Fruit fly (Drosophila melanogaster) whole organism, pupa: Measurements from ENCODE around the gene CG32645.

Experiments
- CG10348 ChIP-seq: fragments of 200-800 bp; sonication (Bioruptor generic); IDR thresholded peaks from 2 replicates; pipeline ENCODE4 v1.3.6; 2022; ENCODE audit warnings: missing biosample characterization, missing genetic modification characterization
- CG12605 ChIP-seq: fragments of 200-800 bp; sonication (Bioruptor generic); IDR thresholded peaks from 2 replicates; pipeline ENCODE4 v1.3.6; 2022; ENCODE audit warnings: missing biosample characterization, missing genetic modification characterization
- CG13204 ChIP-seq: fragments of 200-800 bp; sonication (Bioruptor generic); optimal IDR thresholded peaks from 2 replicates; lab custom pipeline; 2018; ENCODE audit warnings: missing biosample characterization, mild to moderate bottlenecking, missing genetic modification characterization, moderate library complexity
- CG14655 ChIP-seq: fragments of 200-800 bp; sonication (Bioruptor generic); optimal IDR thresholded peaks from 3 replicates; lab custom pipeline; 2017; ENCODE audit warnings: mild to moderate bottlenecking, missing biosample characterization, missing genetic modification reagents, missing genetic modification characterization
- CG15710 ChIP-seq: fragments of 200-800 bp; sonication (Bioruptor generic); optimal IDR thresholded peaks from 2 replicates; lab custom pipeline; 2018; ENCODE audit warnings: missing biosample characterization, mild to moderate bottlenecking, missing genetic modification characterization, moderate library complexity
- CG17806 ChIP-seq: fragments of 200-800 bp; sonication (Bioruptor generic); optimal IDR thresholded peaks from 2 replicates; lab custom pipeline; 2018; ENCODE audit warnings: missing biosample characterization, mild to moderate bottlenecking, missing genetic modification characterization, moderate library complexity
- CG32121 ChIP-seq: fragments of 200-800 bp; sonication (Bioruptor generic); IDR thresholded peaks from 2 replicates; pipeline ENCODE4 v1.3.6; 2022; ENCODE audit warnings: missing biosample characterization, missing genetic modification characterization
- CG34367 ChIP-seq: fragments of 200-800 bp; sonication (Bioruptor generic); optimal IDR thresholded peaks from 2 replicates; lab custom pipeline; 2018; ENCODE audit warnings: missing biosample characterization, mild to moderate bottlenecking, missing genetic modification characterization
- CG4496 ChIP-seq: fragments of 200-800 bp; sonication (Bioruptor generic); IDR thresholded peaks from 3 replicates; pipeline ENCODE4 v1.3.6; 2022; ENCODE audit warnings: missing biosample characterization, missing genetic modification characterization
- CG8159 ChIP-seq: fragments of 200-800 bp; sonication (Bioruptor generic); optimal IDR thresholded peaks from 3 replicates; lab custom pipeline; 2018; ENCODE audit warnings: missing biosample characterization, mild to moderate bottlenecking, missing genetic modification characterization, moderate library complexity
- CG8301 ChIP-seq: fragments of 200-800 bp; sonication (Bioruptor generic); optimal IDR thresholded peaks from 2 replicates; lab custom pipeline; 2018; ENCODE audit warnings: missing biosample characterization, mild to moderate bottlenecking, missing genetic modification characterization
- CG9948 ChIP-seq: fragments of 200-800 bp; sonication (Bioruptor generic); optimal IDR thresholded peaks from 2 replicates; lab custom pipeline; 2018; ENCODE audit warnings: missing biosample characterization, mild to moderate bottlenecking, missing genetic modification characterization, moderate library complexity
- D1 ChIP-seq: fragments of 200-800 bp; sonication (Bioruptor generic); optimal IDR thresholded peaks from 2 replicates; lab custom pipeline; 2018; ENCODE audit warnings: missing biosample characterization, mild to moderate bottlenecking, missing genetic modification characterization, moderate library complexity
- EcR ChIP-seq: fragments of 200-800 bp; sonication (Bioruptor generic); optimal IDR thresholded peaks from 3 replicates; lab custom pipeline; 2019; ENCODE audit warnings: missing biosample characterization, missing genetic modification characterization, mild to moderate bottlenecking, moderate library complexity, missing genetic modification reagents
- Ets98B ChIP-seq: fragments of 200-800 bp; sonication (Bioruptor generic); IDR thresholded peaks from 2 replicates; pipeline ENCODE4 v1.3.6; 2022; ENCODE audit warnings: missing biosample characterization, missing genetic modification characterization
- Pif1A ChIP-seq: fragments of 200-800 bp; sonication (Bioruptor generic); optimal IDR thresholded peaks from 3 replicates; lab custom pipeline; 2016; ENCODE audit warnings: missing biosample characterization, missing genetic modification characterization
- Pif1B ChIP-seq: fragments of 200-800 bp; sonication (Bioruptor generic); optimal IDR thresholded peaks from 3 replicates; lab custom pipeline; 2016; ENCODE audit warnings: missing biosample characterization, missing genetic modification characterization
- Snoo ChIP-seq: fragments of 200-800 bp; sonication (Bioruptor generic); optimal IDR thresholded peaks from 3 replicates; lab custom pipeline; 2017; ENCODE audit warnings: missing biosample characterization, mild to moderate bottlenecking, missing genetic modification characterization, inconsistent platforms
- fd96Ca ChIP-seq: fragments of 200-800 bp; sonication (Bioruptor generic); IDR thresholded peaks from 3 replicates; pipeline ENCODE4 v1.3.6; 2022; ENCODE audit warnings: missing biosample characterization, missing genetic modification characterization
- gl ChIP-seq: fragments of 200-800 bp; sonication (Bioruptor generic); optimal IDR thresholded peaks from 2 replicates; lab custom pipeline; 2018; ENCODE audit warnings: missing biosample characterization, mild to moderate bottlenecking, missing genetic modification characterization
- rn ChIP-seq: fragments of 200-800 bp; sonication (Bioruptor generic); IDR thresholded peaks from 2 replicates; pipeline ENCODE4 v1.3.6; 2022; ENCODE audit warnings: missing biosample characterization, missing genetic modification characterization

CG32645 gene

DNA sequence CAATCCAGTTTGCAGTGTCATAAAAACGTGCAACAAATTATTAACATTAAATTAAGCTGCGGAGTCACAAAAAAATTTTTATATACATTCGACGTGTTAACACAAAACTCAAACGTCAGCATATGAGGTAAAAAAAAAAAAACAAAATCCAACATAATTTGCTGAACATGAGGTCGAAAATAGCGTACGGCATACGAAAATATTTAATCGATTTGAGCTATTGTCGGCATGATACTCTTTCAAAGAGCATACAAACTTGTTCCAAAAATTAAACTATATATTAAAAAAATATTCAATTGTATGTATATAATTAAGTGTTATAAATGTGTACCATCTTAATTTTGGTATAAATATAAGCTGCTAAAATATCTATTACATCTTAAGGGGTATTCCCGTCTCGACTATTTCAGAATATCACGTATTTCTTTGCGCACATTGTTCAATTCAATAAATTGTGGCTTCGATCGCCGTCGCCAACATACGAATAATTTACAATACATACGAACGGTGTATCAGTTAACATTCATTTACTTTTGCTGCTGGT is 29.3 kb upstream of the CG32645 start:
- peak; percentile 11; the same call in 1 of the 2 replicates for TF ChIP-seq CG32121 (GFP tag; lab: Robert Waterston, UW)
- TF ChIP-seq CG14655 (GFP tag; lab: Kevin White, UChicago) = no peak

DNA sequence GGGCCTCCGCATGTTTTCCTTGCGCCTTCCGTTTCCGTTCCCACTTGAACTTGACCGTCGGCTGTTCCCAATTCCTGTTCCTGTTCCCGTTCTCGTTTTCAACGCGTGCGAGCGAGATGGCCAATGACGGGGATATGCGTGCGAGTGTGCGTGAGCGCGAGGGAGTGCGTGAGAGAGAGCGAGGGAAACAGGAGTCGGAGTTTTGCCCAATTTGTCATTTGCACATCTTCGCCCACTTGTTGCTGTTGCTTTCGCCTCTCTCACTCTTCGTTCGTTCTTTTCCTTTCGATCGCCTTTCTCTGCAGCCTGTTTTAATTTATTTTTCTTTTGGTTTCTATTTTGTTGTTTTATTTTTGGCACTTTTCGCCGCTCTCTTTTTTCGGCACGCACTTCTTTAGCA is 27.2 kb upstream of the CG32645 start:
- no peak; the same call in 1 of the 2 replicates for TF ChIP-seq Ets98B (GFP tag; lab: Robert Waterston, UW)
- TF ChIP-seq CG34367 (tag; lab: Kevin White, UChicago) = no peak
- no peak for TF ChIP-seq CG4496 (GFP tag; lab: Robert Waterston, UW)
- no peak for TF ChIP-seq CG8159
- peak; percentile 3 for TF ChIP-seq CG14655 (GFP tag; lab: Kevin White, UChicago)
- no peak for TF ChIP-seq fd96Ca (GFP tag; lab: Robert Waterston, UW)
- TF ChIP-seq Pif1B (GFP tag; lab: Kevin White, UChicago) = no peak
- no peak for TF ChIP-seq D1 (tag; lab: Kevin White, UChicago)
- no peak for TF ChIP-seq gl (tag; lab: Kevin White, UChicago)
- no peak for TF ChIP-seq rn (GFP tag; lab: Robert Waterston, UW)
- TF ChIP-seq CG8301 (tag; lab: Kevin White, UChicago) = peak; percentile 26
- no peak for TF ChIP-seq Snoo (tag; lab: Kevin White, UChicago)
- peak; percentile 52 for TF ChIP-seq CG13204 (GFP tag; lab: Kevin White, UChicago)
- peak; percentile 56; the same call in 1 of the 2 replicates for TF ChIP-seq CG12605 (GFP tag; lab: Robert Waterston, UW)
- peak; percentile 47 for TF ChIP-seq EcR

DNA sequence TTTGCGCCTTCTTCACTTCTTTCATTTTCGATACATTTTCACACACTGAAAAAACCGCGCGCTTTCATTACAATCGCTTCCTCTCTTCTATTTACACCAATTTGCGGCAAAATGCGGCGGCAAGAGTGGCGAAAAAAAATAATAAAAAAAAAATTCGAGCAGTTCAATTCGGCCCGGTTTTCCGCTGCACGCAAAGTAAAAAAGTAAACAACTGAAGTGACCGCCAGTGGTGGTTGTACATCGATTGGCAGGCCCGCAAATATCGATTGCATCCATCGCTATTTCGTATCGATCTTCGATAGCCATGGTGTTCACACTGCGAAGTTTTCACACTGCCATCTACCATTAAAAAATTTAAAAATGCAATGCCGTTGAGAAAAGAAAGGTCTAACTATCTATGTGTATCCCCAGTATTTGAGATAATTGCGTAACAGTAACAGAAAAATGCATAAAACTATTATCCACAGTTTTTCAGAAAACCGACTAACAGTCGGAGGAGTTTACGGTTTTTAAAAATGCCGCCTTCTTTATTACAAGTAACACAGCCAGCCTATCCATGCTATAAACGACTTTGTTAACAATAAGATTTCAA is 26.7 kb upstream of the CG32645 start, which contains the start of gene Chpf:
Chpf (minus strand) TSS at position 225 of the 592 bp plus-strand sequence.
- TF ChIP-seq CG32121 (GFP tag; lab: Robert Waterston, UW) (peak; percentile 55), rn (GFP tag; lab: Robert Waterston, UW) (no peak), Ets98B (GFP tag; lab: Robert Waterston, UW) (peak; percentile 50; the same call in 1 of the 2 replicates), CG8301 (tag; lab: Kevin White, UChicago) (no peak), CG12605 (GFP tag; lab: Robert Waterston, UW) (no peak; the same call in 1 of the 2 replicates), CG34367 (tag; lab: Kevin White, UChicago) (no peak), CG4496 (GFP tag; lab: Robert Waterston, UW) (0 out of 3 replicates have a peak, but pooled peaks have one; percentile 55), gl (tag; lab: Kevin White, UChicago) (no peak), Pif1B (GFP tag; lab: Kevin White, UChicago) (peak; percentile 42)

DNA sequence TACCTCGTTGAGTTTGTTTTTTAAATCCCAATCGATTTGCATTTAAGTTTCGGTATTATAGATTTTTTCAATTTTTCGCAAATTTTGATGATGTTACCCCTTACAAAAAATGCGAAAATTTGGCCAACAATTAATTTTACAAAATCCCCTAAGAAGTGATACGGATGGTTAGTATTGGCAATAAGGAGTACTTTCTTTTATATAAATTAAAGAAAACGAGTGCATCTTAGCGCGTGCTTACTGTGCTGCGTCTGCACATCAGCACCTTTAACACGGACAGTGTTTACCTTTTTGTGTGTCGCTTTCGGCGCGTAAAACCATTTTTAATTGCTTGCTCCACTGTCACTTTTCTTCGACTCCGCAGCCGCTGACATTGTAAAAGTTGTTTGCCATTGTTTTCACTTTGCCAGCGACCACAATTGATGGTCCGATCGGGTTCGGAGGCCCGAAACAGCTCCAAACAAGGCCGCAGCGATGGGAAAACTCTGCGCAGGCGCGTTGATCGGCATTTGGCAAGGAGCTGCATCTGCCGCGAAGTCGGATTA is 25.1 kb upstream of the CG32645 start:
- no peak for TF ChIP-seq CG12605 (GFP tag; lab: Robert Waterston, UW)
- no peak for TF ChIP-seq Snoo (tag; lab: Kevin White, UChicago)
- peak; percentile 32; the same call in 1 of the 3 replicates for TF ChIP-seq CG4496 (GFP tag; lab: Robert Waterston, UW)
- 0 out of 3 replicates have a peak, but pooled peaks have one; percentile 26 for TF ChIP-seq fd96Ca (GFP tag; lab: Robert Waterston, UW)
- TF ChIP-seq EcR = no peak
- no peak for TF ChIP-seq Pif1B (GFP tag; lab: Kevin White, UChicago)
- TF ChIP-seq CG8159 = no peak

DNA sequence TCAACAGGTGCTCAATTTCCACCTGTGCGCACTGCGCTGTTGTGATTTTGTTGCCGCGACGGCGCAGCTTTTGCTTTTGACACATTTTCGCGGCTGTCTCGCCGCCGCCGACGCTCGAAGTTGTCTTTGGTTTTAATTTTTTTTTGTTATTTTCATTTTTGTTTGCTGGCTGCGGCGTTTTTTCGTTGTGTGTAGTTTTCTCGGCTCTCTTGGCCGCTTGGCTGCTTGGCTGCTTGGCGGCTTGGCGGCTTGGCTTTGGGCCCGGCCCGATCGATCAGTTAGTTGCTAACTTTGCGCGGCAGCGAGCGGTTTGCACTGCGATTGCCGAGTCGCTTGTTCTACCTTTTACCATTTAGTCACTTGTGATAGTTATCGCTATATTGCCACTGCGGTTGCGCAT is 24.1 kb upstream of the CG32645 start, which contains the start of gene CG42237:
CG42237 (plus strand) TSS at position 271 of the 400 bp plus-strand sequence.
- TF ChIP-seq CG8159 (no peak), CG10348 (no peak), Pif1A (GFP tag; lab: Kevin White, UChicago) (peak; percentile 14), CG4496 (GFP tag; lab: Robert Waterston, UW) (peak; percentile 68), EcR (no peak), Ets98B (GFP tag; lab: Robert Waterston, UW) (peak; percentile 49), Pif1B (GFP tag; lab: Kevin White, UChicago) (no peak), CG12605 (GFP tag; lab: Robert Waterston, UW) (peak; percentile 46; the same call in 1 of the 2 replicates), CG32121 (GFP tag; lab: Robert Waterston, UW) (0 out of 2 replicates have a peak, but pooled peaks have one; percentile 17), fd96Ca (GFP tag; lab: Robert Waterston, UW) (peak; percentile 56; the same call in 2 of the 3 replicates), CG15710 (tag; lab: Kevin White, UChicago) (peak; percentile 12), CG13204 (GFP tag; lab: Kevin White, UChicago) (peak; percentile 60)

DNA sequence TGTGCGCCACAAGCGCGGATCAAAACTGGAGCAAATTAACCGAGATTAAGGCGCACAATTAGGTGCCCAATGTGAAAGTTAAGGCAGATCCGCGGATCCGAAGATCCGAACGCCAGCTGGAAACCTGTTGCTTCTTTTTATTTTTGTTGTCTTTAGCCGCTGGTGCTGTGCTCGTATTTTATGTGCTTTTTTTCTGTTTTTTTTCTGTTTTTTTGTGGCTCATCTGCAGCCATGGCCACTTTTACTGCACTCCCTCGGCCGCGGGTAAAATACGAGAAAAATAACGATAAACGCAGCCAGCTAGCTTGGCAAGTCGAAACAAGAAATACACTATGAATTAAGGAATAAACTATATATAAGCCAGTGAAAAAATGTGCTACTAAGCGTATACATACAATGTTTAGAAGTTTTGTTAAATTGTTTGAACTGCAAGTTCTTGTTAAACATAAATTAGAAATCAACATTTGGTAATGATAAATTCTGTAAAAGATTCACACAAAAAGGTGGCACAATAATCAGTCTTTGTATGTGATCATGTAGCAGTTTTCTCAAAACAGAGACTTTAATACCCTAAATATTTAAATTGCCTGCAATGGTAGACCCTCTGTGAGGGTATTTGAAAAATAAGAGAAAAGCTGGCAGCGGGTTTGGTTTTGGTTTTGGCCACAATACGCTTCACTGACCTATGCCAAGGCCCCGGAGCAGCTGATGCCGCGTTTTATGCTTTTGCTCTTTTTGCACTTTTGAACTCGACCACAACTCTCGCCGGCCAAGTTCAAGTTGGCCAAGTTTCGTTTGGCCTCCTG is 22.4 kb upstream of the CG32645 start:
- TF ChIP-seq rn (GFP tag; lab: Robert Waterston, UW) = no peak
- TF ChIP-seq Pif1A (GFP tag; lab: Kevin White, UChicago) = peak; percentile 46
- no peak for TF ChIP-seq fd96Ca (GFP tag; lab: Robert Waterston, UW)
- peak; percentile 66 for TF ChIP-seq CG13204 (GFP tag; lab: Kevin White, UChicago)
- peak; percentile 50 for TF ChIP-seq CG14655 (GFP tag; lab: Kevin White, UChicago)
- no peak for TF ChIP-seq D1 (tag; lab: Kevin White, UChicago)
- no peak for TF ChIP-seq CG9948 (tag; lab: Kevin White, UChicago)
- peak; percentile 32 for TF ChIP-seq CG8159
- TF ChIP-seq CG17806 (tag; lab: Kevin White, UChicago) = peak; percentile 11
- peak; percentile 40 for TF ChIP-seq Snoo (tag; lab: Kevin White, UChicago)
- TF ChIP-seq CG34367 (tag; lab: Kevin White, UChicago) = peak; percentile 51
- peak; percentile 45 for TF ChIP-seq Pif1B (GFP tag; lab: Kevin White, UChicago)
- TF ChIP-seq CG15710 (tag; lab: Kevin White, UChicago) = peak; percentile 32
- no peak for TF ChIP-seq CG4496 (GFP tag; lab: Robert Waterston, UW)
- TF ChIP-seq CG12605 (GFP tag; lab: Robert Waterston, UW) = peak; percentile 59; the same call in 1 of the 2 replicates
- peak; percentile 79 for TF ChIP-seq gl (tag; lab: Kevin White, UChicago)
- no peak for TF ChIP-seq CG10348
- peak; percentile 19 for TF ChIP-seq EcR
- TF ChIP-seq CG32121 (GFP tag; lab: Robert Waterston, UW) = no peak
- peak; percentile 10 for TF ChIP-seq CG8301 (tag; lab: Kevin White, UChicago)
- no peak for TF ChIP-seq Ets98B (GFP tag; lab: Robert Waterston, UW)
- TF ChIP-seq, all 21 proteins: peak for 13
